Fruit fly (Drosophila melanogaster): Measurements from ENCODE around the gene cona.

The cona gene

DNA sequence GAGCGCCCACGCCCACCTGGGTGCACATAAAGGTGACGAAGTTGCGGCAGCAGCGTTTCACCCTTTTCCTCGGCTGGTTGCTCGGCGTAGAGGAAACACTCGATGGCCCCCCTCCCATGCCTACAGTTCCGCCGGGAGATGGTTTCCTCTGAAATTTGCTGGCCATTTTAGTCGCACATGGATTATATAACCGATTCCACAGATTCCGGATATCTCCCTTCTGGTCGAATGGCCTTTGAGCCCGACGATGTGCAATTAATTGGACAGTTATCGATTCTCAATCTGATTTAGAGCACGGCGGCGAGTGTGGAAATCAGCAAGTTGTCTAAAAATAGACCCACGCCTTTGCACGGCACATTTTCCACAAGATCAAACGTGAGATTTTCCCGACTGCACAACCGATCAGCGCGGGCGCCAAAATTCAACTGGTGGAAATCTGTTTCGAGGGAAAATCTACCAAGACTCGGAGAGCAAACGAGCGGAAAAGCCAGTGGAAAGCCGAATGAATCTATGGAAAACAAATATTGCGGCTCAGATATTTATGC, 25.6 kb downstream of the cona start, which contains the start of gene CG10864:
CG10864 (minus strand) TSS at position 427 of the 545 bp plus-strand sequence.
- TF ChIP-seq CG8478 (optimal IDR thresholded peaks at IDR 0.05): no peak
- TF ChIP-seq EcR (GFP tag; optimal IDR thresholded peaks at IDR 0.05): no peak
- TF ChIP-seq psq (optimal IDR thresholded peaks at IDR 0.05): no peak
- TF ChIP-seq Dll (optimal IDR thresholded peaks at IDR 0.05): no peak
- TF ChIP-seq usp (GFP tag; optimal IDR thresholded peaks at IDR 0.05): no peak
- no peak for TF ChIP-seq pan (optimal IDR thresholded peaks at IDR 0.05)

DNA sequence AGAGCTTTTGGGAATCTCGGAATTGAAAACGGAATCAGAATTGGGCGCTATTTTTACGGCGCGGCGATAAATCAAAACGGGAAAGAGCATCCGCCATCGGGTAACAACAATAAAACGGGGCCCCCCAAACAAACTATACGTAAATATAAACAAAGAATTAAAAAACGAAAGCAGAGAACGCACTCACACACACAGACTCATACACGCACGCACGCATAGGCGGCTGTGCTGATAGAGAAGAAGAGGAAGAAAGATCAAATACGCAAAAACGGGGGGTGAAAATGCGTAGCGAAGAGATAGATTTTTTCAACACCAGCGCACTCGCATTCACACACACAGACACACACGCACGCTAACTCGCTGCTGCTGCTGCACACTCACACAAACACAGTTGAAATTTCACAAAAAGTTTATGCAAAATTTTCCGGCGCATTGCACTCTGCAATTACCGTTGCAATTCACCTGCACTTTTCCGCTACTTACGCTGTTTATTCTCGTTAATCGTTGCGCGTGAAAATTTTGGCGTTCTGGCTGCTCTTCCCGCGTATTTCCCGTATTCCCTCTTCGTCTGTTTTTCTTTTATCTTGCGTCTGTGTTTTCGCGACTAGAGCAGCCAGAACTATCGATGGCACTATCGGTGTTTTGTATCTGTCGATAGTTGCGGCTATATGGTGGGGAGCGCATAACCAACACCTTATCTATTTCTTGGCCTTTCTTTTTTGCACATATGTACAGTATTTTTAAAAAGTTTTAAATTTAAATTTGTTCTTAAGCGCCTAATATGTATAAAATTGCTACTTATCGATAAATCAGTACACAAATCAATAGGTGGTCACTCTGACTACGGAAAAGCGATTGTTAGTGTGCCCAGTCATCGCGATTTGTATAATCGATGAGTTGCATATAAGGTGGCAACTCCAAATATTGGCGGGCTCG, 26.9 kb downstream of the cona start, which contains the start of gene CG31122:
CG31122 (minus strand) TSS at position 596 of the 936 bp plus-strand sequence.
- TF ChIP-seq pan (optimal IDR thresholded peaks at IDR 0.05): no peak
- TF ChIP-seq CG8478 (optimal IDR thresholded peaks at IDR 0.05): peak; percentile 38

- TF ChIP-seq CG8478 (optimal IDR thresholded peaks at IDR 0.05): no peak
- TF ChIP-seq EcR (GFP tag; optimal IDR thresholded peaks at IDR 0.05): no peak
- TF ChIP-seq pan (optimal IDR thresholded peaks at IDR 0.05): no peak
- no peak for TF ChIP-seq psq (optimal IDR thresholded peaks at IDR 0.05)
- TF ChIP-seq usp (GFP tag; optimal IDR thresholded peaks at IDR 0.05): no peak
- no peak for TF ChIP-seq Dll (optimal IDR thresholded peaks at IDR 0.05)
These were observed 36.8 kb downstream of the cona start for dm6 chr3R:18422446-18422845.

DNA sequence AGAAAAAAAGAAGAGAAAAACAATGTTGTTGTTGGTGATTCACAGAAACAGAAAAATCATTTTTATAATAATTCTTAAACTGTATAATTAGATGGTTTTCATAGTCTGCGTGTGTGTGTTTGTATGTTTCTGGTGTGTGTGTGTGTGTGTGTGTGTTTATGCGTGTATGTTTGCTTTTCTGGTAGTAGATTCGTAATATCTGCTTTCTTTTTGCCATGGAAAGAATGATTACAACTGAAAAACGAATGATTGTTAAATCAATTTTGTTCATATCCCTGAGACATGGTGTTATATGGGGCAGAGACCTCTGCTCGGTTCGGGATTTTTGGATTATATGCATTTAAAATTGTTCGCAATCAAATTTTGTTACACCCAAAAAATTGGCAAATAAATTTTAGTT, 37.7 kb downstream of the cona start:
- TF ChIP-seq CG8478 (optimal IDR thresholded peaks at IDR 0.05) (no peak), usp (GFP tag; optimal IDR thresholded peaks at IDR 0.05) (no peak), EcR (GFP tag; optimal IDR thresholded peaks at IDR 0.05) (no peak), pan (optimal IDR thresholded peaks at IDR 0.05) (no peak), Dll (optimal IDR thresholded peaks at IDR 0.05) (no peak), psq (optimal IDR thresholded peaks at IDR 0.05) (no peak)

dm6 chr3R:18432905-18433304, 47.3 kb downstream of the cona start:
- TF ChIP-seq Dll (optimal IDR thresholded peaks at IDR 0.05) (no peak), CG8478 (optimal IDR thresholded peaks at IDR 0.05) (no peak), pan (optimal IDR thresholded peaks at IDR 0.05) (no peak)

All from whole organism.